Worm (Caenorhabditis elegans): ENCODE results near the gene pmt-1.
A peak's percentile ranks its signal among the peaks of the same experiment; 100 is the strongest.

pmt-1 gene

ce11 chrII:5282192-5282591 is at the start of gene pmt-1:
Gene pmt-1 (minus strand): TSS chrII:5282523.
- TF ChIP-seq ama-1 (optimal IDR thresholded peaks at IDR 0.05) (no peak), aly-1 (tag; optimal IDR thresholded peaks at IDR 0.05) (no peak), hmbx-1 (tag; optimal IDR thresholded peaks at IDR 0.05) (no peak)

ce11 chrII:5331677-5332303 is 49.5 kb upstream of the pmt-1 start:
- no peak for TF ChIP-seq ceh-13 (GFP tag; optimal IDR thresholded peaks at IDR 0.05)
- TF ChIP-seq F13C5.2 (tag; optimal IDR thresholded peaks at IDR 0.05): no peak
- TF ChIP-seq scrt-1 (GFP tag; IDR thresholded peaks at IDR 0.05): no peak
- TF ChIP-seq tbx-11 (GFP tag; IDR thresholded peaks at IDR 0.05): no peak
- no peak for TF ChIP-seq flt-1 (GFP tag; IDR thresholded peaks at IDR 0.05)

DNA sequence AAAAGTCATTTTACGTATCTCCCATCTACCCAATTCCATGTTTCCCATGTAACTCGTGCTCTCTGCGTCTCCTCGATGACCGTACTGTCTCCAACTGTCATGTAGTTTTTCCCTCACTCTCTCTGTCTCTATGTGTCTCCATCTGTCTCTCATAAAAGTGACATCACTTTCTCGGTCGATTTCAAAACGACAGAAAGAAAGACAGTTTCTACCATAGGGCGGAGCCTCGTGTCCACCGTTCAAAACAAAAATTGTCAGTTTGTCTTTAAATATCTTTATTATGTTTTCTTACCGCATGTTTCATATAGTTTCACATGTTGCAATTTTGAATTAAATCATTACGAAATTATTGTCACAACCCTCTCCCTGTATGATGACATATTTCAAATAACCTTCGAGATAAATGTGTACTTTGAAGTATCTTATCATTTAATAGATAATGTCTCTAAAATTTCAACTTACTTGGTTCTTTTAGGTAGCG is 47.9 kb upstream of the pmt-1 start:
- TF ChIP-seq pes-1 (GFP tag; IDR thresholded peaks at IDR 0.05) (no peak), tra-4 (tag; optimal IDR thresholded peaks at IDR 0.05) (no peak), F13C5.2 (tag; optimal IDR thresholded peaks at IDR 0.05) (peak; percentile 12)

ce11 chrII:5328912-5329311 is 46.6 kb upstream of the pmt-1 start:
- no peak for TF ChIP-seq pes-1 (GFP tag; IDR thresholded peaks at IDR 0.05)
- no peak for TF ChIP-seq tra-4 (tag; optimal IDR thresholded peaks at IDR 0.05)
- no peak for TF ChIP-seq hnd-1 (tag; optimal IDR thresholded peaks at IDR 0.05)
- TF ChIP-seq ets-7 (tag; optimal IDR thresholded peaks at IDR 0.05): no peak
- TF ChIP-seq scrt-1 (GFP tag; IDR thresholded peaks at IDR 0.05): no peak
- TF ChIP-seq tbx-37 (GFP tag; conservative IDR thresholded peaks at IDR 0.05): no peak
- no peak for TF ChIP-seq ceh-13 (GFP tag; optimal IDR thresholded peaks at IDR 0.05)
- TF ChIP-seq aly-1 (tag; optimal IDR thresholded peaks at IDR 0.05): no peak
- TF ChIP-seq F13C5.2 (tag; optimal IDR thresholded peaks at IDR 0.05): no peak
- no peak for TF ChIP-seq ama-1 (optimal IDR thresholded peaks at IDR 0.05)
- no peak for TF ChIP-seq tbx-11 (GFP tag; IDR thresholded peaks at IDR 0.05)
- TF ChIP-seq B0310.2 (tag; optimal IDR thresholded peaks at IDR 0.05): no peak
- TF ChIP-seq hmg-4 (GFP tag; optimal IDR thresholded peaks at IDR 0.05): no peak
- no peak for TF ChIP-seq flt-1 (GFP tag; IDR thresholded peaks at IDR 0.05)

DNA sequence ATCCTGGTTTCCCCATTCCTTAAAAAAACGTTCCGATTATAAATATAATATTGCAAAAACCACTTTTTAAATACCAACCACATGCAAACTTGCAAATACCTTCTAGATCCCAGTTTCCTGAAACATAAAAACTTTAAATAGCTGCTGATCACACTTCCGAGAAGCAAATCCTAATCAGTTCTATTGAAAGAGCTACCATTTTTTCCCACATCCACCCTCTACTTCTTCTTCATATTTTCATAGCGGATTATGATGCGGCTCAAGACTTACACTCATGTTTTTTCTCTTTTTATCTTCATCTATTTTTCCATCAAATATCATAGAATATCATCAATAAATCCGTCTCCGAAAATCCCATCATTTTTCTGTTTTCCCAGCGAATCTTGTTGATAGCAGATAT is 44.6 kb upstream of the pmt-1 start:
- TF ChIP-seq flt-1 (GFP tag; IDR thresholded peaks at IDR 0.05): no peak

DNA sequence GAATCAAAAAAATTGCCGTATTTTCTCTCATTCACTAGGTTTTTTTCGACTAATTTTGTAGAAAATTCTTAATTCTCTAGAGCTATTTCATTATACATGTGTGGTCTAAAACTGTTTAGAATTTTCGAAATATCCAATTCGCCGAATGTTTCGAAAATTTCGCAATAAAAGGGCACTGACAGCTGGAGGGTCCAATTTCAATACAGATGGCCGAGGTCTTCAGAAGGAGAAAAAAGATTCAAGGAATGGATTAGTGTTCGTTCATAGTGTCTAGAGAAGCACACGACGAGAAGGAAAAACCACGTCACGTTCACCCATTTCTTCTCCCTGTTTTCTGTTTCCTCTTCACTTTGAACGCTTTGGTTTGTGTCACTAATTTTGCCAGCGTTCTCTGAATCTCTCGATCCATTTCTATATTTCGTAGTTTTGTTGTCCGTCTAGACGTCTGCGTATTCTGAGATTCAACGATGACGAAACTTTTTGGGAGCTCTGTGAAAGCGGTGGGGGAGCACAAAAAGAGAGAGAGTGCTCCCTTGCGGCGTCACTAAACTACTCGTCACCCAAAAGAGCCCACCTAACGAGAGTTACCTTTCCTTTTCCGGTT is 43.8 kb upstream of the pmt-1 start:
- TF ChIP-seq scrt-1 (GFP tag; IDR thresholded peaks at IDR 0.05) (no peak), hmbx-1 (tag; optimal IDR thresholded peaks at IDR 0.05) (no peak), ama-1 (optimal IDR thresholded peaks at IDR 0.05) (no peak), ceh-36 (tag; optimal IDR thresholded peaks at IDR 0.05) (no peak), hmg-4 (GFP tag; optimal IDR thresholded peaks at IDR 0.05) (no peak), ets-7 (tag; optimal IDR thresholded peaks at IDR 0.05) (no peak), B0310.2 (tag; optimal IDR thresholded peaks at IDR 0.05) (no peak), aly-1 (tag; optimal IDR thresholded peaks at IDR 0.05) (no peak), tbx-11 (GFP tag; IDR thresholded peaks at IDR 0.05) (no peak), flt-1 (GFP tag; IDR thresholded peaks at IDR 0.05) (no peak), tbx-37 (GFP tag; conservative IDR thresholded peaks at IDR 0.05) (no peak), F13C5.2 (tag; optimal IDR thresholded peaks at IDR 0.05) (no peak), sea-1 (GFP tag; conservative IDR thresholded peaks at IDR 0.05) (no peak), hnd-1 (tag; optimal IDR thresholded peaks at IDR 0.05) (no peak), pes-1 (GFP tag; IDR thresholded peaks at IDR 0.05) (no peak)

- no peak for TF ChIP-seq tbx-11 (GFP tag; IDR thresholded peaks at IDR 0.05)
Observed at ce11 chrII:5324653-5325052, 42.3 kb upstream of the pmt-1 start.

ce11 chrII:5323773-5324172 is 41.5 kb upstream of the pmt-1 start:
- TF ChIP-seq ceh-13 (GFP tag; optimal IDR thresholded peaks at IDR 0.05) (no peak), hmbx-1 (tag; optimal IDR thresholded peaks at IDR 0.05) (no peak), tbx-11 (GFP tag; IDR thresholded peaks at IDR 0.05) (no peak), tbx-37 (GFP tag; conservative IDR thresholded peaks at IDR 0.05) (no peak)

DNA sequence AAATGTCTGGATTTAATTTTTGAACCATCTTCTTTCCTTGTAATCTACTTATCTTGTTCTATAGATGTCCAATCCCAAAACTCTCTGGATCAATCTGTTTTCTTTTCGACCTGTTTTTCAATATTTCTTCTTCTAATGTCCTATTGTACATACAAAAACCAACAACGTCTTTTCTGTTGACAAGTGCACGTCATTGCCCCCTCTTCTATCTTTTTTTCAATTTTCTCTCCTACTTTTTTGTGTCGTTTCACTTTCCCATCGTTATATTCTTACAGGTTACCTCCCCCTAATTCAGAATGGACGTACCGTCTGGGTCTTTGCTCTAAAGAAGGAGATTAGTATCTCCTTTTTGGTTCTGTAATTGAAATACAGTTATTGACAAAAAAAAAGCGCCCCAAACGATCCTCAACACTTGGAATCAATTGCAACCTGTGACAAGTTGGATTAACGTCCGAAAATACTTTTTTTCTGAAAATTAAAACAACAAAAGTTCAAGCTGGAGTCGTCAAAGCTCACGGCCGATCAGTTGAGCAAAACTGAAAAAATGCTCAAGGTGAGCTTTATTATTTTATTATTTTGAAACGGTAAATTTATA is 40.5 kb upstream of the pmt-1 start, which contains the start of gene vhp-1:
Gene vhp-1, plus strand, starts transcription at position 545 of the 595 bp plus-strand sequence.
- no peak for TF ChIP-seq aly-1 (tag; optimal IDR thresholded peaks at IDR 0.05)
- no peak for TF ChIP-seq hnd-1 (tag; optimal IDR thresholded peaks at IDR 0.05)
- TF ChIP-seq scrt-1 (GFP tag; IDR thresholded peaks at IDR 0.05): no peak
- TF ChIP-seq hmbx-1 (tag; optimal IDR thresholded peaks at IDR 0.05): no peak
- TF ChIP-seq tbx-37 (GFP tag; conservative IDR thresholded peaks at IDR 0.05): no peak
- TF ChIP-seq tra-4 (tag; optimal IDR thresholded peaks at IDR 0.05): no peak
- TF ChIP-seq ceh-13 (GFP tag; optimal IDR thresholded peaks at IDR 0.05): no peak
- TF ChIP-seq sea-1 (GFP tag; conservative IDR thresholded peaks at IDR 0.05): no peak
- no peak for TF ChIP-seq flt-1 (GFP tag; IDR thresholded peaks at IDR 0.05)
- TF ChIP-seq ceh-36 (tag; optimal IDR thresholded peaks at IDR 0.05): no peak
- no peak for TF ChIP-seq F13C5.2 (tag; optimal IDR thresholded peaks at IDR 0.05)
- no peak for TF ChIP-seq ets-7 (tag; optimal IDR thresholded peaks at IDR 0.05)
- no peak for TF ChIP-seq hmg-4 (GFP tag; optimal IDR thresholded peaks at IDR 0.05)
- no peak for TF ChIP-seq ama-1 (optimal IDR thresholded peaks at IDR 0.05)
